Fruit fly (Drosophila melanogaster) Kc167 (cell line): ENCODE data around the gene CG9777.
A peak's percentile ranks its signal among the peaks of the same experiment; 100 is the strongest.

Experiments used
- Myc ChIP-seq: fragments of >200 bp; optimal IDR thresholded peaks from 2 replicates; lab custom pipeline; 2017; ENCODE audit warnings: missing external identifiers
- Sin3A ChIP-seq: fragments of >200 bp; optimal IDR thresholded peaks from 2 replicates; lab custom pipeline; 2018; ENCODE audit warnings: missing external identifiers
- h ChIP-seq: fragments of >200 bp; optimal IDR thresholded peaks from 3 replicates; lab custom pipeline; 2018; ENCODE audit warnings: missing external identifiers
- insv ChIP-seq: fragments of >200 bp; optimal IDR thresholded peaks from 3 replicates; lab custom pipeline; 2018; ENCODE audit warnings: missing external identifiers
- psq ChIP-seq: fragments of >200 bp; optimal IDR thresholded peaks from 2 replicates; lab custom pipeline; 2017; ENCODE audit warnings: missing external identifiers
- ttk ChIP-seq: sonication (Bioruptor generic); optimal IDR thresholded peaks from 2 replicates; lab custom pipeline; 2017; ENCODE audit warnings: missing external identifiers

Gene CG9777

dm6 chrX:16610601-16611058, 21.4 kb downstream of the CG9777 start, which contains the start of gene mbt:
mbt (plus strand) TSS chrX:16610685.
- no peak for TF ChIP-seq ttk (lab: Kevin White, UChicago)

DNA sequence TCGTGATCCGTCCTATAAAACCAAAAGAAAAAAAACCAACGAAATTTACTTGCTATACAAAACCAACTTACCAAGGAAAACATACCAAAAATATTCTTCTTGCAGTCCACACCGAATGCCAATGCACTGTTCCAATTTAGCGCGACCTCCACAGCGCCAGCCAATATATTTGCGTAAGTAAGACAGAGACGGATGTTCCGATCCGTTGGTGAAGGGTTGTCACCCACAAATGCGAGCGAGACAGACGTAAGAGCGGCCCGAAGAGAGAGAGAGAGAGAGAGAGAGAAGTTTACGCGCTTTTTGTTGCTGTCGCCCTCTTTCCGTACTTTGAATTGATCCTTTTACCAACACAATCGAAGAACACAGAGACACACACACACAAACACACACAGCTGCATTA, 24.2 kb downstream of the CG9777 start:
- no peak for TF ChIP-seq insv (lab: Kevin White, UChicago)
- no peak for TF ChIP-seq Sin3A
- no peak for TF ChIP-seq Myc (lab: Kevin White, UChicago)
- no peak for TF ChIP-seq h
- no peak for TF ChIP-seq psq (lab: Kevin White, UChicago)
- TF ChIP-seq ttk (lab: Kevin White, UChicago): no peak

dm6 chrX:16599770-16600169, 32.3 kb downstream of the CG9777 start:
- TF ChIP-seq insv (lab: Kevin White, UChicago): no peak
- no peak for TF ChIP-seq Sin3A
- TF ChIP-seq ttk (lab: Kevin White, UChicago): no peak
- TF ChIP-seq h: no peak
- TF ChIP-seq psq (lab: Kevin White, UChicago): no peak
- no peak for TF ChIP-seq Myc (lab: Kevin White, UChicago)

- TF ChIP-seq insv (lab: Kevin White, UChicago): no peak
Measured at dm6 chrX:16598978-16599664, 32.9 kb downstream of the CG9777 start, which contains the start of the genes CG9784 and Nup153. CG9784 (minus strand) TSS chrX:16599215. Nup153 (plus strand) TSS chrX:16599241.

DNA sequence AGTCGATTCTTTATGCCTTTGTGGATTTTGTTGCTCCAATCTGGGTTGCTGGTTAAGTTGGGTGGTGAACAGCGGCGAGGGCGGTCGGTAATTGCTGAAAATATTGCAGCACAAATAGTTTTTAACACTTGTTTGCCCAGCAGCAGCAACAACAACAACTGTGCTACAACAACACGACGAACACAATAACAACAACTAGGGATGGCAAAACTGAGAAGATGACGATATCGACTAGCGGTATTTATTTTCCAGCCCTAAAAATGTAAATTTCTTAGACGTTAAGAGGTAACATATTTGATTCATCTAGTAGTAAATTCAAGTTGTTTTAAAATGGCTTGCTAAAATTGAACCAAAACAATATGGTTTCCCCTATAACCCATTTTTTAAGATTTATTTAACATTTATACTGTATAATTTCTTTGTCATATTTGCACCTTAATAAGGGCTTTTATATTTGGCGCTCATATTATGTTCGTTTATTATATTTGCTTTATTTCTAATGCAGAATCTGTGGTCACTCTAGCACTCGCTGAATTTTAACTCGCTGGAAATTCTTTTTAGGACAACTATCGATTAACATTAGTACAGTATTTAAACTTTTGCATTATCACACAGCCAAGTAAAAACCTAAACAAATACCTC, 33.6 kb downstream of the CG9777 start:
- TF ChIP-seq Sin3A: no peak
- no peak for TF ChIP-seq insv (lab: Kevin White, UChicago)
- TF ChIP-seq h: no peak
- TF ChIP-seq Myc (lab: Kevin White, UChicago): no peak
- no peak for TF ChIP-seq ttk (lab: Kevin White, UChicago)
- TF ChIP-seq psq (lab: Kevin White, UChicago): no peak

- no peak for TF ChIP-seq insv (lab: Kevin White, UChicago)
- TF ChIP-seq Sin3A: no peak
- TF ChIP-seq Myc (lab: Kevin White, UChicago): no peak
- no peak for TF ChIP-seq h
- TF ChIP-seq psq (lab: Kevin White, UChicago): no peak
- no peak for TF ChIP-seq ttk (lab: Kevin White, UChicago)
Measured at dm6 chrX:16596250-16596793, 35.7 kb downstream of the CG9777 start.

DNA sequence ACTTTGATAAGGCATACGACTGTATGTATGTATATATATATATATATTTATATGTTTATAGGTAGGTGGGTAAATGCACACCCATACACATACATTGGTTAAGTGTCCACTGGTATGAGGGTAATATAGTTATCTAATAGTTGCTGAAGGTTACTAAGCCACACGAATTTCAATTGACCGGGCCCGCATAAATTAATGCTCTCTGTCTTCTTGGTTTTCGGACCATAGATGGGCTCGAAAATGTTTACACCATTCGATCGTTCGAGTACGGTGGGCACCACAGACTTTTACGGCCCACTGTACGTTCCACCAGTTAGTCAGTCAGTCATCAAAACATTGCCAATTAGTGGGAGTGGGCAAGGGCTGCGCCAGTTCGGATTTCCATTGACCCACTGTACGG, 36.6 kb downstream of the CG9777 start:
- no peak for TF ChIP-seq h
- TF ChIP-seq ttk (lab: Kevin White, UChicago): no peak
- TF ChIP-seq Myc (lab: Kevin White, UChicago): no peak
- no peak for TF ChIP-seq insv (lab: Kevin White, UChicago)

- TF ChIP-seq Myc (lab: Kevin White, UChicago) (no peak), psq (lab: Kevin White, UChicago) (peak; percentile 92), h (no peak)
Measured at dm6 chrX:16593418-16593817, 38.6 kb downstream of the CG9777 start, which contains the start of the genes SMC3 and Ubc7. SMC3 (minus strand) TSS chrX:16593439. Ubc7 (plus strand) TSS chrX:16593677.

dm6 chrX:16587668-16588046, 44.4 kb downstream of the CG9777 start, which contains the start of gene CG13014:
CG13014 (plus strand) TSS chrX:16587873.
- TF ChIP-seq Myc (lab: Kevin White, UChicago) (no peak), insv (lab: Kevin White, UChicago) (no peak), h (no peak)

dm6 chrX:16587021-16587667, 44.9 kb downstream of the CG9777 start, which contains the start of gene CanA-14F:
CanA-14F (minus strand) TSS chrX:16587172.
- TF ChIP-seq psq (lab: Kevin White, UChicago) (no peak), insv (lab: Kevin White, UChicago) (no peak), h (no peak)

- TF ChIP-seq psq (lab: Kevin White, UChicago) (no peak), insv (lab: Kevin White, UChicago) (no peak), Sin3A (no peak), Myc (lab: Kevin White, UChicago) (no peak), ttk (lab: Kevin White, UChicago) (no peak), h (no peak)
Measured at dm6 chrX:16586178-16586890, 45.7 kb downstream of the CG9777 start.

DNA sequence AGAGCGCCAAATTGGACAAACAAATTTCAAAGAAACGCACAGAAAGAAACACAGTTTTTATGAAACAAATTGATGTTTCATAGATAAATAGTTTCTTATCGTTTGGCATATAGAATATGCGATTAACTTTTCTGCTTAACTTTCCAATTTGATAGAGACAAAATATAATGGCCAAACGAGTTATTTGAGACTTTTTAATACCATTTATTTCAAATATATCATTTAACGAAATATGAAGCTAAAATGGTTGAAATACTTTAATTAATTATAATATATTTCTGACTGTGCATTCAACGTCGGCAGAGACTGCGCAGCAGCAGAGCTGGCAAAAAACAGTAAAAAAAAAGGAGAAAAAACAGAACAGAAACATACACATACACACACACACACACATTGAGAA, 46.5 kb downstream of the CG9777 start:
- TF ChIP-seq psq (lab: Kevin White, UChicago) (no peak), Sin3A (no peak), h (no peak), ttk (lab: Kevin White, UChicago) (no peak), Myc (lab: Kevin White, UChicago) (no peak), insv (lab: Kevin White, UChicago) (no peak)
